Worm (Caenorhabditis elegans) whole organism, L1 larva: ENCODE results near the gene mboa-2.

ENCODE experiments used
- ama-1 ChIP-seq: fragments of 150-350 bp; optimal IDR thresholded peaks from 2 replicates; lab custom pipeline; 2014
- blmp-1 ChIP-seq: fragments of 150-350 bp; optimal IDR thresholded peaks from 2 replicates; lab custom pipeline; 2014; ENCODE audit warnings: missing biosample characterization, missing genetic modification characterization
- ceh-82 ChIP-seq, 3 experiments: fragments of 150-350 bp in 1 of 3; sonication (generic microtip) in 2 of 3; optimal IDR thresholded peaks; 2 replicates each; lab custom pipeline; 2014 to 2017; ENCODE audit warnings: missing biosample characterization in 3 of 3, missing genetic modification characterization in 3 of 3
- ceh-90 ChIP-seq: sonication (generic microtip); optimal IDR thresholded peaks from 2 replicates; lab custom pipeline; 2016; ENCODE audit warnings: missing genetic modification characterization, missing compliant biosample characterization
- dpl-1 ChIP-seq, 3 experiments: fragments of 150-350 bp in 2 of 3; sonication (generic microtip) in 1 of 3; optimal IDR thresholded peaks; 2 replicates each; lab custom pipeline; 2014 to 2017; ENCODE audit warnings: missing biosample characterization in 3 of 3, missing genetic modification characterization in 3 of 3, missing genetic modification reagents in 3 of 3
- dsc-1 ChIP-seq: sonication (generic microtip); optimal IDR thresholded peaks from 2 replicates; lab custom pipeline; 2016; ENCODE audit warnings: mild to moderate bottlenecking, missing genetic modification characterization, missing compliant biosample characterization
- efl-1 ChIP-seq, 4 experiments: fragments of 150-350 bp; optimal IDR thresholded peaks in 3 of 4; peaks in 1 of 4; 1 replicate in 1 of 4; 2 replicates in 3 of 4; lab custom pipeline; 2014; ENCODE audit warnings: missing biosample characterization in 2 of 4, missing genetic modification characterization in 2 of 4, missing genetic modification reagents in 2 of 4
- egl-13 ChIP-seq: sonication (generic microtip); optimal IDR thresholded peaks from 2 replicates; lab custom pipeline; 2016; ENCODE audit warnings: missing genotype, missing genetic modification reagents, missing genetic modification characterization, missing compliant biosample characterization
- elt-3 ChIP-seq, 6 experiments: fragments of 150-350 bp in 1 of 6; sonication (generic microtip); optimal IDR thresholded peaks; 2 replicates each; lab custom pipeline; 2017 to 2018; ENCODE audit warnings: missing biosample characterization in 6 of 6, missing genetic modification characterization in 6 of 6, inconsistent platforms in 1 of 6
- ets-5 ChIP-seq: fragments of 200-800 bp; sonication (Bioruptor generic); IDR thresholded peaks from 2 replicates; pipeline ENCODE4 v1.3.6; 2022; ENCODE audit warnings: missing genetic modification characterization, missing compliant biosample characterization
- fkh-8 ChIP-seq: sonication (generic microtip); optimal IDR thresholded peaks from 2 replicates; lab custom pipeline; 2016; ENCODE audit warnings: mild to moderate bottlenecking, missing genetic modification characterization, missing compliant biosample characterization
- grh-1 ChIP-seq: fragments of 200-800 bp; sonication (Bioruptor generic); IDR thresholded peaks from 2 replicates; pipeline ENCODE4 v1.3.6; 2022; ENCODE audit warnings: missing genetic modification reagents, missing genetic modification characterization, missing compliant biosample characterization
- lin-13 ChIP-seq: fragments of 150-350 bp; optimal IDR thresholded peaks from 2 replicates; lab custom pipeline; 2014; ENCODE audit warnings: missing biosample characterization, missing genetic modification reagents, missing genetic modification characterization
- lin-14 ChIP-seq: fragments of 200-800 bp; sonication (Bioruptor generic); optimal IDR thresholded peaks from 2 replicates; lab custom pipeline; 2018; ENCODE audit warnings: mild to moderate bottlenecking, missing genetic modification characterization, moderate library complexity, missing compliant biosample characterization
- lin-35 ChIP-seq, 2 experiments: fragments of 150-350 bp; optimal IDR thresholded peaks; 2 replicates each; lab custom pipeline; 2014; ENCODE audit warnings: missing biosample characterization in 2 of 2, missing genetic modification characterization in 2 of 2, missing genetic modification reagents in 2 of 2
- lsy-2 ChIP-seq, 2 experiments: fragments of 150-350 bp; optimal IDR thresholded peaks; 2 replicates each; lab custom pipeline; 2014; ENCODE audit warnings: missing biosample characterization in 2 of 2, missing genetic modification characterization in 2 of 2
- mdl-1 ChIP-seq, 2 experiments: fragments of 150-350 bp; optimal IDR thresholded peaks; 2 replicates each; lab custom pipeline; 2014 to 2017; ENCODE audit warnings: missing biosample characterization in 2 of 2, missing genetic modification characterization in 2 of 2, inconsistent platforms in 1 of 2
- mep-1 ChIP-seq: fragments of 150-350 bp; optimal IDR thresholded peaks from 2 replicates; lab custom pipeline; 2014; ENCODE audit warnings: missing biosample characterization, missing genetic modification characterization
- nhr-19 ChIP-seq: fragments of 200-800 bp; sonication (Bioruptor generic); conservative IDR thresholded peaks from 2 replicates; pipeline ENCODE4 v1.3.6; 2022; ENCODE audit warnings: missing genetic modification characterization, missing compliant biosample characterization
- nhr-20 ChIP-seq: sonication (generic microtip); optimal IDR thresholded peaks from 2 replicates; lab custom pipeline; 2016; ENCODE audit warnings: mild to moderate bottlenecking, missing genetic modification characterization, missing compliant biosample characterization
- nhr-47 ChIP-seq: sonication (generic microtip); optimal IDR thresholded peaks from 2 replicates; lab custom pipeline; 2016; ENCODE audit warnings: mild to moderate bottlenecking, missing genetic modification characterization, moderate library complexity, missing compliant biosample characterization
- nhr-71 ChIP-seq: sonication (generic microtip); optimal IDR thresholded peaks from 2 replicates; lab custom pipeline; 2016; ENCODE audit warnings: mild to moderate bottlenecking, missing genetic modification characterization, moderate library complexity, missing compliant biosample characterization
- nhr-84 ChIP-seq: sonication (generic microtip); optimal IDR thresholded peaks from 2 replicates; lab custom pipeline; 2017; ENCODE audit warnings: missing biosample characterization, missing genetic modification characterization
- nhr-85 ChIP-seq: sonication (generic microtip); peaks from one replicate; lab custom pipeline; 2016; ENCODE audit warnings: missing genetic modification characterization, inconsistent platforms, missing compliant biosample characterization
- pag-3 ChIP-seq: sonication (generic microtip); optimal IDR thresholded peaks from 2 replicates; lab custom pipeline; 2017; ENCODE audit warnings: missing genetic modification characterization, mild to moderate bottlenecking, missing compliant biosample characterization, antibody characterized with exemption, borderline replicate concordance; ENCODE audit not compliant: insufficient read depth
- rnt-1 ChIP-seq: sonication (generic microtip); optimal IDR thresholded peaks from 2 replicates; lab custom pipeline; 2016; ENCODE audit warnings: mild to moderate bottlenecking, missing genetic modification characterization, moderate library complexity, missing compliant biosample characterization
- snpc-4 ChIP-seq: fragments of 150-350 bp; optimal IDR thresholded peaks from 2 replicates; lab custom pipeline; 2014; ENCODE audit warnings: missing biosample characterization, missing genetic modification characterization
- snu-23 ChIP-seq: sonication (generic microtip); optimal IDR thresholded peaks from 2 replicates; lab custom pipeline; 2016; ENCODE audit warnings: missing genetic modification characterization, missing compliant biosample characterization
- swsn-7 ChIP-seq: sonication (generic microtip); optimal IDR thresholded peaks from 2 replicates; lab custom pipeline; 2016; ENCODE audit warnings: missing genetic modification characterization, missing compliant biosample characterization
- tbx-2 ChIP-seq: sonication (generic microtip); optimal IDR thresholded peaks from 2 replicates; lab custom pipeline; 2016; ENCODE audit warnings: missing genetic modification characterization, missing compliant biosample characterization
- unc-30 ChIP-seq: sonication (generic microtip); optimal IDR thresholded peaks from 2 replicates; lab custom pipeline; 2017; ENCODE audit warnings: missing biosample characterization, missing genetic modification characterization
- unc-86 ChIP-seq: sonication (generic microtip); optimal IDR thresholded peaks from 2 replicates; lab custom pipeline; 2016; ENCODE audit warnings: missing genetic modification characterization, missing compliant biosample characterization
- vab-15 ChIP-seq: sonication (generic microtip); optimal IDR thresholded peaks from 2 replicates; lab custom pipeline; 2017; ENCODE audit warnings: missing genotype, mild to moderate bottlenecking, missing genetic modification characterization, missing compliant biosample characterization
- zip-4 ChIP-seq: fragments of 200-800 bp; sonication (Bioruptor generic); optimal IDR thresholded peaks from 2 replicates; lab custom pipeline; 2018; ENCODE audit warnings: mild to moderate bottlenecking, missing genetic modification characterization, moderate library complexity, missing compliant biosample characterization

The mboa-2 gene

DNA sequence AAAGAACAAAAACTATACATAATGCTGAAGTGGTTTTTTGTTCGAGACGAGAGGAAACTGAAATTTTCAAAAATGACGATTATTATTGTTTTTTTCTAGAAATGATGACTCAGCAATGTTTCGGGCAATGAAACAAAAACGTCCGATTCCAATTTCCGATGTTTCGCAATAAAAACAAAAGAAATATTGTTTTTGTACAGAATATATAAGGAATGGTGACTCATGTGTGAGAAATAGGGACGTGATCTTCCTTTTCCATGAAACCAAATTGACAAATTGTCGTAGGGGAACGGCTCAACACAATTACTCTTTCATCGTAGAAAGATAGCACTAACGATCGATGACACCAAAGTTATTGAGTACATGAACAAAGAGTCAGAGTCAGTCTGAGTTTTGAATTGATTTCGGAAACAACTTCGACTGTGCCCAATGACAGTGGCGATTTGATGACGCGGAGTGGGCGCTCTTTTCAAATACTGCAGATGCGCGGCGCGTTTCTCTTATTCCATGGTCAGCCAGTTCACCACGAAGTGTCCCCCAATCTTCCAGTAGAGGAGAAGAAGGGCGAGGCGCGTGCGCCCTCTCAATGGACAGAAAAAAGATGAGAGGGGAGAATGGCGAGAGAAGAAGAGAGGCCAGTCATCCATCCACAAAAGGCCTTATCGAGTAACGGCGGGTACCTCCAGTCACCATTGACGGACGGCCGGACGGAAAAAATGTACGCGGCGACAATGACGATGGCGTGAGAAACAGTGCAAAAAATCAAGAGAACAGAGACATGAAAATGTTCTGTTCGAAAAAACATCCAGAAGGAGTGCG, 46.9 kb downstream of the mboa-2 start:
- TF ChIP-seq lin-14 (GFP tag; lab: Kevin White, UChicago) = peak; percentile 79
- TF ChIP-seq swsn-7 (tag; lab: Kevin White, UChicago) = peak; percentile 26
- peak; percentile 13 for TF ChIP-seq snpc-4 (tag; lab: Kevin White, UChicago)
- no peak for TF ChIP-seq elt-3 (tag; optimal IDR thresholded peaks at IDR 0.05; lab: Kevin White, UChicago)
- peak; percentile 14 for TF ChIP-seq unc-86 (tag; lab: Kevin White, UChicago)
- peak; percentile 19 for TF ChIP-seq zip-4 (GFP tag; lab: Kevin White, UChicago)
- peak; percentile 36; the same call in 1 of the 2 replicates for TF ChIP-seq grh-1
- peak in 1 of 2 experiments; percentile 19 for TF ChIP-seq lin-35 (GFP tag; optimal IDR thresholded peaks at IDR 0.05; lab: Kevin White, UChicago)
- TF ChIP-seq lin-13 (GFP tag; lab: Kevin White, UChicago) = peak; percentile 1
- TF ChIP-seq vab-15 = no peak
- peak; percentile 3 for TF ChIP-seq nhr-71 (tag; lab: Kevin White, UChicago)
- peak; percentile 45 for TF ChIP-seq snu-23 (GFP tag; lab: Kevin White, UChicago)
- peak in 1 of 2 experiments; percentile 51 for TF ChIP-seq mdl-1 (tag; optimal IDR thresholded peaks at IDR 0.05; lab: Kevin White, UChicago)
- TF ChIP-seq dpl-1 (GFP tag; optimal IDR thresholded peaks at IDR 0.05; lab: Kevin White, UChicago) = peak in 2 of 3 experiments; percentile 5 to 31
- TF ChIP-seq rnt-1 (tag; lab: Kevin White, UChicago) = peak; percentile 22
- peak in 1 of 3 experiments; percentile 42 for TF ChIP-seq ceh-82 (tag; optimal IDR thresholded peaks at IDR 0.05; lab: Kevin White, UChicago)
- no peak for TF ChIP-seq mep-1
- no peak for TF ChIP-seq unc-30 (tag; lab: Kevin White, UChicago)
- TF ChIP-seq dsc-1 (tag; lab: Kevin White, UChicago) = no peak
- peak; percentile 35 for TF ChIP-seq blmp-1 (tag; lab: Kevin White, UChicago)
- TF ChIP-seq fkh-8 (tag; lab: Kevin White, UChicago) = peak; percentile 2
- TF ChIP-seq efl-1 (optimal IDR thresholded peaks at IDR 0.05; lab: Kevin White, UChicago) = no peak
- TF ChIP-seq efl-1 (GFP tag; optimal IDR thresholded peaks at IDR 0.05 in 1 of 2; lab: Kevin White, UChicago) = peak in 1 of 2 experiments; percentile 67
- no peak; the same call in 1 of the 2 replicates for TF ChIP-seq nhr-19 (GFP tag; lab: Robert Waterston, UW)

- peak in 1 of 2 experiments; percentile 1 for TF ChIP-seq lin-35 (GFP tag; optimal IDR thresholded peaks at IDR 0.05; lab: Kevin White, UChicago)
- peak in 1 of 2 experiments; percentile 12 for TF ChIP-seq lsy-2 (tag; optimal IDR thresholded peaks at IDR 0.05; lab: Kevin White, UChicago)
- peak; percentile 13 for TF ChIP-seq swsn-7 (tag; lab: Kevin White, UChicago)
- TF ChIP-seq lin-13 (GFP tag; lab: Kevin White, UChicago) = no peak
- peak; percentile 55 for TF ChIP-seq dsc-1 (tag; lab: Kevin White, UChicago)
- peak; percentile 36 for TF ChIP-seq snu-23 (GFP tag; lab: Kevin White, UChicago)
- TF ChIP-seq nhr-84 = no peak
- TF ChIP-seq mep-1 = peak; percentile 21
- peak; percentile 87 for TF ChIP-seq lin-14 (GFP tag; lab: Kevin White, UChicago)
- peak; percentile 76 for TF ChIP-seq nhr-71 (tag; lab: Kevin White, UChicago)
- peak; percentile 74 for TF ChIP-seq rnt-1 (tag; lab: Kevin White, UChicago)
- TF ChIP-seq nhr-20 = peak; percentile 35
- no peak for TF ChIP-seq dpl-1 (GFP tag; optimal IDR thresholded peaks at IDR 0.05; lab: Kevin White, UChicago)
- peak; percentile 45 for TF ChIP-seq nhr-19 (GFP tag; lab: Robert Waterston, UW)
- TF ChIP-seq ama-1 (lab: Kevin White, UChicago) = no peak
- peak; percentile 36 for TF ChIP-seq nhr-85 (tag; lab: Kevin White, UChicago)
- TF ChIP-seq ceh-82 (tag; optimal IDR thresholded peaks at IDR 0.05; lab: Kevin White, UChicago) = peak in 1 of 3 experiments; percentile 1
- TF ChIP-seq mdl-1 (tag; optimal IDR thresholded peaks at IDR 0.05; lab: Kevin White, UChicago) = peak in 1 of 2 experiments; percentile 28
- TF ChIP-seq egl-13 = no peak
These were observed 47.8 kb downstream of the mboa-2 start, which contains the start of gene act-3 for ce11 chrV:11074448-11074847. TSS of gene act-3 (minus strand) at chrV:11074498.

- peak; percentile 9 for TF ChIP-seq snu-23 (GFP tag; lab: Kevin White, UChicago)
- TF ChIP-seq pag-3 (tag; lab: Kevin White, UChicago) = peak; percentile 82
- TF ChIP-seq mdl-1 (tag; optimal IDR thresholded peaks at IDR 0.05; lab: Kevin White, UChicago) = no peak
- peak; percentile 14 for TF ChIP-seq tbx-2
- peak; percentile 72 for TF ChIP-seq lin-14 (GFP tag; lab: Kevin White, UChicago)
- TF ChIP-seq nhr-84 = no peak
- TF ChIP-seq ets-5 = no peak
- peak; percentile 73 for TF ChIP-seq rnt-1 (tag; lab: Kevin White, UChicago)
- no peak for TF ChIP-seq grh-1
- TF ChIP-seq ceh-90 (tag; lab: Kevin White, UChicago) = no peak
- peak; percentile 49 for TF ChIP-seq nhr-19 (GFP tag; lab: Robert Waterston, UW)
- no peak for TF ChIP-seq nhr-47 (tag; lab: Kevin White, UChicago)
- no peak for TF ChIP-seq vab-15
- no peak for TF ChIP-seq mep-1
- peak; percentile 57 for TF ChIP-seq nhr-71 (tag; lab: Kevin White, UChicago)
- peak in 1 of 2 experiments; percentile 36 for TF ChIP-seq lsy-2 (tag; optimal IDR thresholded peaks at IDR 0.05; lab: Kevin White, UChicago)
- TF ChIP-seq unc-86 (tag; lab: Kevin White, UChicago) = no peak
- peak; percentile 7 for TF ChIP-seq dsc-1 (tag; lab: Kevin White, UChicago)
- TF ChIP-seq efl-1 (optimal IDR thresholded peaks at IDR 0.05; lab: Kevin White, UChicago) = no peak
- peak in 1 of 2 experiments; percentile 49 for TF ChIP-seq efl-1 (GFP tag; optimal IDR thresholded peaks at IDR 0.05 in 1 of 2; lab: Kevin White, UChicago)
These were observed 48.9 kb downstream of the mboa-2 start for ce11 chrV:11073354-11073753.
